Worm (Caenorhabditis elegans) whole organism, late embryonic: ENCODE data around the gene C26E6.12.
A peak's percentile ranks its signal among the peaks of the same experiment; 100 is the strongest.

Source experiments
- C08G9.2 ChIP-seq: sonication (generic microtip); optimal IDR thresholded peaks from 2 replicates; lab custom pipeline; 2016; ENCODE audit warnings: mild to moderate bottlenecking, missing genetic modification characterization, moderate library complexity, missing compliant biosample characterization
- F13H6.1 ChIP-seq: sonication (generic microtip); optimal IDR thresholded peaks from 2 replicates; lab custom pipeline; 2016; ENCODE audit warnings: missing genetic modification characterization, missing compliant biosample characterization
- K02D7.2 ChIP-seq: sonication (generic microtip); optimal IDR thresholded peaks from 2 replicates; lab custom pipeline; 2017; ENCODE audit warnings: mild to moderate bottlenecking, missing genetic modification characterization, missing compliant biosample characterization
- T23F11.4 ChIP-seq: fragments of 200-800 bp; sonication (Bioruptor generic); optimal IDR thresholded peaks from 2 replicates; lab custom pipeline; 2018; ENCODE audit warnings: mild to moderate bottlenecking, missing genetic modification characterization, missing compliant biosample characterization
- ceh-14 ChIP-seq: sonication (generic microtip); optimal IDR thresholded peaks from 2 replicates; lab custom pipeline; 2016; ENCODE audit warnings: missing genotype, missing genetic modification characterization, missing compliant biosample characterization
- ceh-19 ChIP-seq: fragments of 200-800 bp; sonication (Bioruptor generic); optimal IDR thresholded peaks from 2 replicates; lab custom pipeline; 2018; ENCODE audit warnings: mild to moderate bottlenecking, missing genetic modification characterization, missing compliant biosample characterization
- ceh-2 ChIP-seq: sonication (generic microtip); optimal IDR thresholded peaks from 2 replicates; lab custom pipeline; 2016; ENCODE audit warnings: missing genotype, missing genetic modification characterization, missing compliant biosample characterization
- ceh-31 ChIP-seq: sonication (generic microtip); optimal IDR thresholded peaks from 2 replicates; lab custom pipeline; 2016; ENCODE audit warnings: missing genetic modification characterization, missing compliant biosample characterization
- ceh-34 ChIP-seq: sonication (generic microtip); optimal IDR thresholded peaks from 2 replicates; lab custom pipeline; 2016; ENCODE audit warnings: mild to moderate bottlenecking, missing genetic modification characterization, missing compliant biosample characterization
- ceh-45 ChIP-seq: fragments of 200-800 bp; sonication (Bioruptor generic); IDR thresholded peaks from 2 replicates; pipeline ENCODE4 v1.3.6; 2022; ENCODE audit warnings: missing genetic modification reagents, missing genetic modification characterization, missing compliant biosample characterization
- ceh-48 ChIP-seq: sonication (generic microtip); optimal IDR thresholded peaks from 2 replicates; lab custom pipeline; 2016; ENCODE audit warnings: missing genetic modification characterization, inconsistent platforms, missing compliant biosample characterization
- dmd-4 ChIP-seq: sonication (generic microtip); optimal IDR thresholded peaks from 2 replicates; lab custom pipeline; 2016; ENCODE audit warnings: borderline replicate concordance, missing genetic modification characterization, missing compliant biosample characterization
- elt-4 ChIP-seq: sonication (generic microtip); optimal IDR thresholded peaks from 2 replicates; lab custom pipeline; 2016; ENCODE audit warnings: missing genetic modification characterization, missing compliant biosample characterization
- ets-4 ChIP-seq: sonication (generic microtip); optimal IDR thresholded peaks from 2 replicates; lab custom pipeline; 2016; ENCODE audit warnings: missing genetic modification characterization, missing compliant biosample characterization
- eyg-1 ChIP-seq: sonication (generic microtip); optimal IDR thresholded peaks from 2 replicates; lab custom pipeline; 2016; ENCODE audit warnings: missing genotype, missing genetic modification characterization, missing compliant biosample characterization
- hlh-30 ChIP-seq: sonication (generic microtip); optimal IDR thresholded peaks from 2 replicates; lab custom pipeline; 2017; ENCODE audit warnings: antibody characterized with exemption, missing genetic modification characterization, missing compliant biosample characterization; ENCODE audit not compliant: insufficient read depth
- hlh-6 ChIP-seq: sonication (generic microtip); optimal IDR thresholded peaks from 2 replicates; lab custom pipeline; 2016; ENCODE audit warnings: missing genotype, missing genetic modification characterization, missing compliant biosample characterization
- hlh-8 ChIP-seq: sonication (generic microtip); optimal IDR thresholded peaks from 2 replicates; lab custom pipeline; 2016; ENCODE audit warnings: missing genotype, missing genetic modification characterization, missing compliant biosample characterization
- madf-2 ChIP-seq: sonication (generic microtip); optimal IDR thresholded peaks from 2 replicates; lab custom pipeline; 2017; ENCODE audit warnings: missing genetic modification characterization, missing compliant biosample characterization
- nfya-1 ChIP-seq: sonication (generic microtip); optimal IDR thresholded peaks from 2 replicates; lab custom pipeline; 2017; ENCODE audit warnings: missing genetic modification characterization, mild to moderate bottlenecking, missing compliant biosample characterization, antibody characterized with exemption, moderate library complexity
- nhr-11 ChIP-seq: fragments of 150-350 bp; optimal IDR thresholded peaks from 2 replicates; lab custom pipeline; 2014; ENCODE audit warnings: missing biosample characterization, missing genetic modification characterization
- npax-4 ChIP-seq: sonication (generic microtip); optimal IDR thresholded peaks from 2 replicates; lab custom pipeline; 2016; ENCODE audit warnings: missing genetic modification characterization, missing compliant biosample characterization
- pax-1 ChIP-seq: fragments of 150-350 bp; optimal IDR thresholded peaks from 2 replicates; lab custom pipeline; 2014; ENCODE audit warnings: missing biosample characterization, missing genetic modification characterization
- pha-2 ChIP-seq: sonication (generic microtip); optimal IDR thresholded peaks from 2 replicates; lab custom pipeline; 2017; ENCODE audit warnings: mild to moderate bottlenecking, missing genetic modification characterization, missing compliant biosample characterization
- pros-1 ChIP-seq: fragments of 150-350 bp; optimal IDR thresholded peaks from 2 replicates; lab custom pipeline; 2014; ENCODE audit warnings: missing biosample characterization, missing genetic modification reagents, missing genetic modification characterization
- ref-2 ChIP-seq: sonication (generic microtip); optimal IDR thresholded peaks from 2 replicates; lab custom pipeline; 2016; ENCODE audit warnings: missing genetic modification characterization, missing compliant biosample characterization
- rnt-1 ChIP-seq: sonication (generic microtip); optimal IDR thresholded peaks from 2 replicates; lab custom pipeline; 2016; ENCODE audit warnings: missing genetic modification characterization, missing compliant biosample characterization
- sdc-2 ChIP-seq: sonication (generic microtip); optimal IDR thresholded peaks from 2 replicates; lab custom pipeline; 2016; ENCODE audit warnings: missing genotype, missing genetic modification characterization, missing compliant biosample characterization
- sox-2 ChIP-seq: fragments of 200-800 bp; sonication (Bioruptor generic); IDR thresholded peaks from 2 replicates; pipeline ENCODE4 v1.3.6; 2022; ENCODE audit warnings: missing genetic modification reagents, missing genetic modification characterization, missing compliant biosample characterization
- tbx-2 ChIP-seq: sonication (generic microtip); optimal IDR thresholded peaks from 2 replicates; lab custom pipeline; 2016; ENCODE audit warnings: missing genetic modification characterization, missing compliant biosample characterization
- tbx-7 ChIP-seq: sonication (generic microtip); optimal IDR thresholded peaks from 2 replicates; lab custom pipeline; 2016; ENCODE audit warnings: missing genotype, missing genetic modification characterization, missing compliant biosample characterization
- unc-42 ChIP-seq: sonication (generic microtip); optimal IDR thresholded peaks from 2 replicates; lab custom pipeline; 2016; ENCODE audit warnings: missing genotype, missing genetic modification characterization, missing compliant biosample characterization
- unc-86 ChIP-seq: sonication (generic microtip); optimal IDR thresholded peaks from 2 replicates; lab custom pipeline; 2016; ENCODE audit warnings: missing genetic modification characterization, missing compliant biosample characterization

The C26E6.12 gene

DNA sequence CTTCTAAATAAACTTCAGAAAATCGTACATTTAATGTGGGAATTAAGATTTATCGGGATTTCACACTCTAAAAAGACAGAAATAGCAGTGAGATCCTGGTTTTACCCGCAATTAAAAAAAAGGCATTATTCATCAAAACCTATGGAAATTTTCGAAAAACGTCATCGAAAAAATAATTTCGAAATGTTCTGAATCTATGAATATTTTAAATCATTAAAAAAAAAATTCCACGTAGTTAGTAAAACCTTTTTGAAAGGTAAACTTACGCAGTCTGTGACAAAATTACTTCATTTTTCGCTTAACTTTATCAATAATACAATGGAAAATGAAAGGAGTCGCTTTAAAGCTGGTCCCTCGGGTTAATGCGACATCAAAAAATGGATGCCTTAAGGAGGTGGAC, 24.5 kb upstream of the C26E6.12 start, which contains the start of gene C26E6.1:
C26E6.1 (plus strand) TSS at position 301 of the 400 bp plus-strand sequence.
- TF ChIP-seq ceh-48 (tag; lab: Kevin White, UChicago), result no peak
- TF ChIP-seq hlh-8 (tag; lab: Kevin White, UChicago), result no peak
- no peak for TF ChIP-seq madf-2 (tag; lab: Kevin White, UChicago)
- no peak for TF ChIP-seq unc-42
- no peak for TF ChIP-seq pha-2 (tag; lab: Kevin White, UChicago)
- TF ChIP-seq T23F11.4, result no peak
- TF ChIP-seq eyg-1 (tag; lab: Kevin White, UChicago), result no peak
- TF ChIP-seq K02D7.2 (tag; lab: Kevin White, UChicago), result no peak
- TF ChIP-seq, all 69 proteins: peak for 0

DNA sequence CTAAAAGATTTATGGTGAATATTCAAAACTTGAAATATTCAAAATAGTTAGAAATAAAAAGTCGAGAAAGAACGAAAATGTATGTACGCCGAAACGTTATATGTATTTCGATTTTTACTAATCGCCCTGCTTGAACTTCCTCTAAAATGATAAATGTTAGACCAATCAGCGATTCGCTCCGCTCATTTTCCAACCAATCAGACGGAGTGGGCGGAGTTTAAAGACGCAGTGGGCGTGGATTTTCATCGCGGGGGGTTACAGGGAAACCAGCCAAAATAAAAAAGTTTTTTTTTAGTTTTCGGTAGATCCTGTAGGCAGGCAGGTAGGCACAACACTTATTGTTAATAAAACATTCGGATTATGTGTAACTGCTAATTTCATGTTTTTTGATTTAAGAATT, 20.9 kb upstream of the C26E6.12 start:
- TF ChIP-seq tbx-2 (tag; lab: Kevin White, UChicago) (no peak), pax-1 (no peak), nfya-1 (tag; lab: Kevin White, UChicago) (peak; percentile 90), npax-4 (tag; lab: Kevin White, UChicago) (no peak)

DNA sequence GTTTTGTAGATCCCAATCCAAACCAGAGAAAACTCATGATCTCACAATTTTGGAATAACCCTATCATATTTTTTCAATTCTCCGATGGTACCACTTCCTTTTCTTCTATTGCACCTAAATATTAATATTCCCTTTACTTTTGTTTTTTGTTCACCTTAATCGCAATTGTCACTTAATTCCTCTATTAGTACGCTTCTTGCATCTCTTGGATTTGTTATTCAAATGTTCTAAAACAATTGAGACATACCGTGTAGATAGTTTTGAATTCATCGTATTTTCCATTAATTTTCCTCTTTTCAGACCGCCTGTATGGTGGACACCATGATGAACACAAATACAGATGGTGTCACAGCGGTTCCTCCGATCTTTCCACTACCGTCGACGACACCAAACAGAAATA, 19.8 kb upstream of the C26E6.12 start, which contains the start of gene flh-2:
flh-2 (plus strand) TSS at position 301 of the 400 bp plus-strand sequence.
- no peak for TF ChIP-seq ceh-14 (tag; lab: Kevin White, UChicago)
- no peak for TF ChIP-seq unc-42
- no peak for TF ChIP-seq sox-2 (GFP tag; lab: Robert Waterston, UW)
- TF ChIP-seq ceh-2 (tag; lab: Kevin White, UChicago), result no peak
- no peak for TF ChIP-seq ceh-45 (GFP tag; lab: Robert Waterston, UW)

DNA sequence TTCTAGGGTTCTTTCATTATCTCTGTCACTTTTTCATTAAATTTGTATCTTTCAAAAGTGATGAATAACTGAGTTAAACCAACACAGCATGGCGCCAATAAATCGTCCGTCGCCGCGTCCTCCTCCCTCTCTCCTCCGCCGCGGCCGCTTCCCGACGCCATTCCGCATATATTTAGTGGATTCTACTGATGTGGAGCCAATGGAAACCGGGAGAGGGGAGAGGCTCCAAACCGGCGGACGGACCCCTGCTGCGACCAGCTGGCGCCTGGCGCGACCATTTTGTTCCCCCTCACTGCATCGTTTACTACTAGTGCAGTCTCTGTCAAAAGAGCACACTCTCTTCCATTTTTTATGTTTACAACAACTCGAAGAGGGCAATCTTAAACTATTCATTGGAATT, 19.2 kb upstream of the C26E6.12 start:
- TF ChIP-seq elt-4 (tag; lab: Kevin White, UChicago) (peak; percentile 20), madf-2 (tag; lab: Kevin White, UChicago) (no peak)

DNA sequence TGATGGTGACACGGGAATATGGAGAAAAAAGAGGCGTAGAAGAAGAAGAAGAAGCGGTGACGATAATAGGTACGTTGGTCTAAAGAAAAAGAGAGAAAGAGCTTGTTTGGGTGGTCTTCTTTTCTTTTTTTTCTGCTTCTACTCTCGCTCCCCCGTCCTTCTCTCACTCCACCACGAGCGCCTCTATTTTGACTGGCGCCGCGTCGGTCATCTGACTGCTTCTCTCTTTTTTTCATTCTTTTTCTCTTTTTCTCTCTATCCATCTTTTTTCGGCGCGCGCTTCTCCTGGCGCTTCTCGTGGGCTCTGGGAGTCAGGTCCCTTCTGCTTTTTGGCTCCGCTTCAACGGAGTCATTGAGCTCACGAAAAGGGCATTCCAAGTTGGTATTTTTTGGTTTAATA, 18.3 kb upstream of the C26E6.12 start:
- TF ChIP-seq rnt-1 (tag; lab: Kevin White, UChicago) (no peak), unc-86 (tag; lab: Kevin White, UChicago) (no peak)

DNA sequence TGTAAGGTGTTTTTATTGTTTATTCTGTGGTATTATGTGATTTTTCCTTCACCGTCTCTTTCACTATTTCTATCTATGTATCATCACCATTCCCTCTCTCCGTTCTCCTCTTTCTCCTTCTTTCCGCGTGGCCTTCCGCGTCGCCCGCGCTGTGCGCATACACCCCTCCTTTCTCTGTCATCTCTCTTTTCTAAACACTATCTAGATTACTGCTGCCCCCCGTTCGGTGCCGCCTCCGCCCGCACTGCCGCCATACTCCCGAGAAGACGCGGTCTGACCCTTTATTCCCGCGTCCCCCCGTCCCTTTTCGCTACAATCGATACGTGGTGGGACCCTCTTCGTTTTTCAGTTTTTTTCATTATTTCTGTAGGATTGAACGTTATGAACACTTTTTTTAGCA, 16.6 kb upstream of the C26E6.12 start:
- TF ChIP-seq nhr-11 (tag; lab: Kevin White, UChicago), result no peak
- TF ChIP-seq C08G9.2, result peak; percentile 42
- TF ChIP-seq ets-4 (tag; lab: Kevin White, UChicago), result peak; percentile 27
- TF ChIP-seq ceh-34 (tag; lab: Kevin White, UChicago), result peak; percentile 49
- no peak for TF ChIP-seq hlh-8 (tag; lab: Kevin White, UChicago)
- TF ChIP-seq npax-4 (tag; lab: Kevin White, UChicago), result no peak
- no peak for TF ChIP-seq ceh-14 (tag; lab: Kevin White, UChicago)
- TF ChIP-seq hlh-6 (tag; lab: Kevin White, UChicago), result no peak
- TF ChIP-seq ref-2 (tag; lab: Kevin White, UChicago), result peak; percentile 14
- TF ChIP-seq F13H6.1, result peak; percentile 47
- TF ChIP-seq unc-86 (tag; lab: Kevin White, UChicago), result no peak
- peak; percentile 23 for TF ChIP-seq rnt-1 (tag; lab: Kevin White, UChicago)
- TF ChIP-seq pros-1, result peak; percentile 30
- peak; percentile 43 for TF ChIP-seq T23F11.4
- TF ChIP-seq tbx-2 (tag; lab: Kevin White, UChicago), result peak; percentile 41
- peak; percentile 49 for TF ChIP-seq sdc-2
- peak; percentile 11 for TF ChIP-seq nfya-1 (tag; lab: Kevin White, UChicago)
- TF ChIP-seq tbx-7 (tag; lab: Kevin White, UChicago), result peak; percentile 4
- TF ChIP-seq ceh-31, result peak; percentile 50
- TF ChIP-seq ceh-19 (GFP tag; lab: Kevin White, UChicago), result peak; percentile 17
- TF ChIP-seq dmd-4, result peak; percentile 45
- TF ChIP-seq hlh-30 (tag; lab: Kevin White, UChicago), result peak; percentile 23
